Fruit fly (Drosophila melanogaster) whole organism, prepupa: ENCODE measurements around the gene CG13116.

ENCODE experiments used
- Blimp-1 ChIP-seq: fragments of 200-800 bp; sonication (Bioruptor generic); optimal IDR thresholded peaks from 3 replicates; lab custom pipeline; 2017; ENCODE audit warnings: missing biosample characterization, missing genetic modification characterization, mild to moderate bottlenecking, moderate library complexity, missing genetic modification reagents
- CG10631 ChIP-seq: fragments of 200-800 bp; sonication (Bioruptor generic); optimal IDR thresholded peaks from 2 replicates; lab custom pipeline; 2016; ENCODE audit warnings: missing biosample characterization, missing genetic modification characterization
- CG10669 ChIP-seq: fragments of 200-800 bp; sonication (Bioruptor generic); optimal IDR thresholded peaks from 3 replicates; lab custom pipeline; 2018; ENCODE audit warnings: missing biosample characterization, mild to moderate bottlenecking, missing genetic modification characterization, moderate library complexity
- CG11294 ChIP-seq: fragments of 200-800 bp; sonication (Bioruptor generic); IDR thresholded peaks from 2 replicates; pipeline ENCODE4 v1.3.6; 2022; ENCODE audit warnings: missing biosample characterization, missing genetic modification characterization
- CG11902 ChIP-seq: fragments of 200-800 bp; sonication (Bioruptor generic); optimal IDR thresholded peaks from 3 replicates; lab custom pipeline; 2016; ENCODE audit warnings: missing biosample characterization, missing genetic modification characterization
- CG15336 ChIP-seq: fragments of 200-800 bp; sonication (Bioruptor generic); IDR thresholded peaks from 2 replicates; pipeline ENCODE4 v1.3.6; 2022; ENCODE audit warnings: missing biosample characterization, missing genetic modification characterization
- CG16779 ChIP-seq: fragments of 200-800 bp; sonication (Bioruptor generic); optimal IDR thresholded peaks from 3 replicates; lab custom pipeline; 2017; ENCODE audit warnings: missing biosample characterization, mild to moderate bottlenecking, missing genetic modification characterization
- CG3032 ChIP-seq: fragments of 200-800 bp; optimal IDR thresholded peaks from 2 replicates; lab custom pipeline; 2019; ENCODE audit warnings: missing biosample characterization, mild to moderate bottlenecking, missing genetic modification characterization, moderate library complexity
- CG32006 ChIP-seq: fragments of 200-800 bp; sonication (Bioruptor generic); optimal IDR thresholded peaks from 3 replicates; lab custom pipeline; 2017; ENCODE audit warnings: missing biosample characterization, mild to moderate bottlenecking, missing genetic modification characterization
- CG34406 ChIP-seq: fragments of 200-800 bp; sonication (Bioruptor generic); optimal IDR thresholded peaks from 3 replicates; lab custom pipeline; 2016; ENCODE audit warnings: missing biosample characterization, missing genetic modification characterization
- CG3919 ChIP-seq: fragments of 200-800 bp; sonication (Bioruptor generic); optimal IDR thresholded peaks from 3 replicates; lab custom pipeline; 2016; ENCODE audit warnings: missing biosample characterization, missing genetic modification characterization
- CG6163 ChIP-seq: fragments of 200-800 bp; sonication (Bioruptor generic); IDR thresholded peaks from 3 replicates; pipeline ENCODE4 v1.3.6; 2022; ENCODE audit warnings: missing biosample characterization, missing genetic modification characterization
- CG6276 ChIP-seq: fragments of 200-800 bp; sonication (Bioruptor generic); optimal IDR thresholded peaks from 2 replicates; lab custom pipeline; 2017; ENCODE audit warnings: missing biosample characterization, mild to moderate bottlenecking, missing genetic modification characterization
- CG6792 ChIP-seq: fragments of 200-800 bp; sonication (Bioruptor generic); optimal IDR thresholded peaks from 3 replicates; lab custom pipeline; 2016; ENCODE audit warnings: missing biosample characterization, missing genetic modification characterization
- CG6808 ChIP-seq: fragments of 200-800 bp; sonication (Bioruptor generic); optimal IDR thresholded peaks from 3 replicates; lab custom pipeline; 2017; ENCODE audit warnings: missing biosample characterization, missing genetic modification characterization, mild to moderate bottlenecking, moderate library complexity, missing genetic modification reagents
- CG7368 ChIP-seq: fragments of 200-800 bp; sonication (Bioruptor generic); optimal IDR thresholded peaks from 3 replicates; lab custom pipeline; 2016; ENCODE audit warnings: missing biosample characterization, missing genetic modification characterization
- CG8119 ChIP-seq: fragments of 200-800 bp; sonication (Bioruptor generic); IDR thresholded peaks from 3 replicates; pipeline ENCODE4 v1.3.6; 2022; ENCODE audit warnings: missing biosample characterization, missing genetic modification characterization
- CG8319 ChIP-seq: fragments of 200-800 bp; sonication (Bioruptor generic); optimal IDR thresholded peaks from 3 replicates; lab custom pipeline; 2016; ENCODE audit warnings: missing biosample characterization, missing genetic modification characterization
- CG8632 ChIP-seq: fragments of 200-800 bp; sonication (Bioruptor generic); optimal IDR thresholded peaks from 3 replicates; lab custom pipeline; 2016; ENCODE audit warnings: missing biosample characterization, missing genetic modification characterization
- CG9139 ChIP-seq: fragments of 200-800 bp; sonication (Bioruptor generic); optimal IDR thresholded peaks from 3 replicates; lab custom pipeline; 2017; ENCODE audit warnings: missing biosample characterization, mild to moderate bottlenecking, missing genetic modification characterization
- Eip75B ChIP-seq: fragments of 200-800 bp; sonication (Bioruptor generic); optimal IDR thresholded peaks from 3 replicates; lab custom pipeline; 2016; ENCODE audit warnings: missing biosample characterization, missing genetic modification characterization
- Eip78C ChIP-seq: fragments of 200-800 bp; sonication (Bioruptor generic); peaks from one replicate; lab custom pipeline; 2016; ENCODE audit warnings: missing biosample characterization, missing genetic modification characterization
- Eip93F ChIP-seq: fragments of 200-800 bp; sonication (Bioruptor generic); optimal IDR thresholded peaks from 2 replicates; lab custom pipeline; 2016; ENCODE audit warnings: missing biosample characterization, mild to moderate bottlenecking, missing genetic modification characterization
- Ets21C ChIP-seq: fragments of 200-800 bp; sonication (Bioruptor generic); optimal IDR thresholded peaks from 3 replicates; lab custom pipeline; 2016; ENCODE audit warnings: missing biosample characterization, missing genetic modification characterization
- Ets96B ChIP-seq: fragments of 200-800 bp; optimal IDR thresholded peaks from 2 replicates; lab custom pipeline; 2019; ENCODE audit warnings: missing biosample characterization, mild to moderate bottlenecking, missing genetic modification characterization, moderate library complexity
- Hr38 ChIP-seq: sonication (Bioruptor generic); optimal IDR thresholded peaks from 2 replicates; lab custom pipeline; 2016; ENCODE audit warnings: missing biosample characterization, missing genetic modification characterization
- Hr39 ChIP-seq: fragments of 200-800 bp; sonication (Bioruptor generic); optimal IDR thresholded peaks from 2 replicates; lab custom pipeline; 2016; ENCODE audit warnings: missing biosample characterization, missing genetic modification characterization
- Hr4 ChIP-seq: fragments of 200-800 bp; sonication (Bioruptor generic); optimal IDR thresholded peaks from 3 replicates; lab custom pipeline; 2016; ENCODE audit warnings: missing biosample characterization, missing genetic modification characterization
- Lpt ChIP-seq: fragments of 200-800 bp; sonication (Bioruptor generic); optimal IDR thresholded peaks from 3 replicates; lab custom pipeline; 2016; ENCODE audit warnings: missing biosample characterization, missing genetic modification characterization
- Met ChIP-seq: fragments of 200-800 bp; sonication (Bioruptor generic); optimal IDR thresholded peaks from 3 replicates; lab custom pipeline; 2016; ENCODE audit warnings: missing biosample characterization, missing genetic modification characterization
- OdsH ChIP-seq: fragments of 200-800 bp; sonication (Bioruptor generic); optimal IDR thresholded peaks from 3 replicates; lab custom pipeline; 2016; ENCODE audit warnings: missing biosample characterization, missing genetic modification characterization
- Smox ChIP-seq: fragments of 200-800 bp; sonication (Bioruptor generic); optimal IDR thresholded peaks from 3 replicates; lab custom pipeline; 2016; ENCODE audit warnings: missing biosample characterization, missing genetic modification characterization
- Sox102F ChIP-seq: fragments of 200-800 bp; sonication (Bioruptor generic); optimal IDR thresholded peaks from 2 replicates; lab custom pipeline; 2016; ENCODE audit warnings: missing biosample characterization, mild to moderate bottlenecking, missing genetic modification characterization
- Sox15 ChIP-seq: fragments of 200-800 bp; sonication (Bioruptor generic); optimal IDR thresholded peaks from 3 replicates; lab custom pipeline; 2016; ENCODE audit warnings: missing biosample characterization, missing genetic modification characterization
- achi ChIP-seq: fragments of 200-800 bp; sonication (Bioruptor generic); optimal IDR thresholded peaks from 3 replicates; lab custom pipeline; 2016; ENCODE audit warnings: missing biosample characterization, missing genetic modification characterization
- acj6 ChIP-seq: fragments of 200-800 bp; sonication (Bioruptor generic); optimal IDR thresholded peaks from 3 replicates; lab custom pipeline; 2016; ENCODE audit warnings: missing biosample characterization, missing genetic modification characterization
- cyc ChIP-seq: fragments of 200-800 bp; sonication (Bioruptor generic); optimal IDR thresholded peaks from 3 replicates; lab custom pipeline; 2016; ENCODE audit warnings: missing biosample characterization, missing genetic modification characterization
- dac ChIP-seq: fragments of 200-800 bp; sonication (Bioruptor generic); optimal IDR thresholded peaks from 2 replicates; lab custom pipeline; 2017; ENCODE audit warnings: missing biosample characterization, mild to moderate bottlenecking, missing genetic modification characterization
- dsx ChIP-seq: fragments of 200-800 bp; optimal IDR thresholded peaks from 3 replicates; lab custom pipeline; 2019; ENCODE audit warnings: missing biosample characterization, mild to moderate bottlenecking, missing genetic modification characterization, moderate library complexity; ENCODE audit not compliant: poor library complexity, severe bottlenecking
- esn ChIP-seq: fragments of 200-800 bp; sonication (Bioruptor generic); optimal IDR thresholded peaks from 2 replicates; lab custom pipeline; 2016; ENCODE audit warnings: missing biosample characterization, mild to moderate bottlenecking, missing genetic modification characterization, moderate library complexity
- fd59A ChIP-seq: fragments of 200-800 bp; sonication (Bioruptor generic); optimal IDR thresholded peaks from 2 replicates; lab custom pipeline; 2017; ENCODE audit warnings: missing biosample characterization, mild to moderate bottlenecking, missing genetic modification characterization, missing genetic modification reagents
- fkh ChIP-seq: fragments of 200-800 bp; sonication (Bioruptor generic); optimal IDR thresholded peaks from 3 replicates; lab custom pipeline; 2017; ENCODE audit warnings: missing biosample characterization, mild to moderate bottlenecking, missing genetic modification characterization, moderate library complexity
- net ChIP-seq: fragments of 200-800 bp; sonication (Bioruptor generic); optimal IDR thresholded peaks from 3 replicates; lab custom pipeline; 2016; ENCODE audit warnings: missing biosample characterization, missing genetic modification characterization
- salr ChIP-seq, 2 experiments: fragments of 200-800 bp; sonication (Bioruptor generic); optimal IDR thresholded peaks; 3 replicates each; lab custom pipeline; 2016 to 2018; ENCODE audit warnings: missing biosample characterization in 2 of 2, missing genetic modification characterization in 2 of 2, mild to moderate bottlenecking in 1 of 2
- ss ChIP-seq, 2 experiments: fragments of 200-800 bp; sonication (Bioruptor generic); optimal IDR thresholded peaks; 2 replicates in 1 of 2; 3 replicates in 1 of 2; lab custom pipeline; 2017 to 2018; ENCODE audit warnings: mild to moderate bottlenecking in 2 of 2, missing biosample characterization in 2 of 2, missing genetic modification characterization in 2 of 2, moderate library complexity in 1 of 2
- svp ChIP-seq: fragments of 200-800 bp; sonication (Bioruptor generic); peaks from one replicate; lab custom pipeline; 2016; ENCODE audit warnings: missing biosample characterization, missing genetic modification characterization
- vri ChIP-seq: fragments of 200-800 bp; sonication (Bioruptor generic); optimal IDR thresholded peaks from 3 replicates; lab custom pipeline; 2016; ENCODE audit warnings: missing biosample characterization, mild to moderate bottlenecking, missing genetic modification characterization

Gene CG13116

dm6 chr2L:9749745-9750144 lies 20.0 kb downstream of the CG13116 start, which contains the start of gene Cyp4e3:
Cyp4e3 (minus strand) TSS chr2L:9750071.
- no peak for TF ChIP-seq CG10631 (GFP tag; lab: Kevin White, UChicago)
- no peak for TF ChIP-seq Sox15 (GFP tag; lab: Kevin White, UChicago)
- TF ChIP-seq CG10669 (GFP tag; lab: Kevin White, UChicago): no peak
- peak; percentile 38 for TF ChIP-seq svp (GFP tag; lab: Kevin White, UChicago)
- TF ChIP-seq Eip75B (GFP tag; lab: Kevin White, UChicago): no peak

- TF ChIP-seq CG6163: no peak
- no peak for TF ChIP-seq Hr38 (GFP tag; lab: Kevin White, UChicago)
- no peak for TF ChIP-seq CG10631 (GFP tag; lab: Kevin White, UChicago)
- no peak for TF ChIP-seq Ets21C
- TF ChIP-seq Eip75B (GFP tag; lab: Kevin White, UChicago): no peak
- TF ChIP-seq achi (GFP tag; lab: Kevin White, UChicago): no peak
- no peak for TF ChIP-seq CG9139 (GFP tag; lab: Kevin White, UChicago)
- TF ChIP-seq fd59A (GFP tag; lab: Kevin White, UChicago): no peak
- TF ChIP-seq Smox (GFP tag; lab: Kevin White, UChicago): no peak
- no peak for TF ChIP-seq dsx (GFP tag; lab: Kevin White, UChicago)
- no peak for TF ChIP-seq acj6 (GFP tag; lab: Kevin White, UChicago)
- no peak for TF ChIP-seq CG11294 (GFP tag; lab: Robert Waterston, UW)
- no peak for TF ChIP-seq CG8319 (GFP tag; lab: Kevin White, UChicago)
- TF ChIP-seq fkh (GFP tag; lab: Kevin White, UChicago): no peak
- TF ChIP-seq vri: no peak
Measured at dm6 chr2L:9753357-9753756, 23.6 kb downstream of the CG13116 start.

dm6 chr2L:9754817-9755216 lies 25.1 kb downstream of the CG13116 start:
- TF ChIP-seq Blimp-1 (GFP tag; lab: Kevin White, UChicago): no peak
- no peak for TF ChIP-seq CG3032 (tag; lab: Kevin White, UChicago)
- TF ChIP-seq Hr39 (GFP tag; lab: Kevin White, UChicago): no peak
- TF ChIP-seq CG32006 (GFP tag; lab: Kevin White, UChicago): peak; percentile 34
- TF ChIP-seq ss (GFP tag; optimal IDR thresholded peaks at IDR 0.05; lab: Kevin White, UChicago): peak in 1 of 2 experiments; percentile 19
- TF ChIP-seq CG8119: no peak
- no peak for TF ChIP-seq Hr4
- peak; percentile 21 for TF ChIP-seq Ets96B (tag; lab: Kevin White, UChicago)
- no peak for TF ChIP-seq dac (GFP tag; lab: Kevin White, UChicago)
- no peak for TF ChIP-seq CG8319 (GFP tag; lab: Kevin White, UChicago)
- no peak for TF ChIP-seq CG11294 (GFP tag; lab: Robert Waterston, UW)
- TF ChIP-seq fkh (GFP tag; lab: Kevin White, UChicago): no peak
- TF ChIP-seq CG3919 (GFP tag; lab: Kevin White, UChicago): no peak
- no peak for TF ChIP-seq OdsH (GFP tag; lab: Kevin White, UChicago)
- no peak for TF ChIP-seq Hr38 (GFP tag; lab: Kevin White, UChicago)
- no peak for TF ChIP-seq CG6792 (GFP tag; lab: Kevin White, UChicago)
- TF ChIP-seq net (GFP tag; lab: Kevin White, UChicago): no peak
- TF ChIP-seq Lpt (GFP tag; lab: Kevin White, UChicago): no peak
- no peak for TF ChIP-seq achi (GFP tag; lab: Kevin White, UChicago)
- TF ChIP-seq svp (GFP tag; lab: Kevin White, UChicago): peak; percentile 62
- TF ChIP-seq CG6276 (GFP tag; lab: Kevin White, UChicago): no peak
- no peak for TF ChIP-seq CG34406
- no peak for TF ChIP-seq CG16779 (tag; lab: Kevin White, UChicago)
- no peak for TF ChIP-seq CG15336
- no peak for TF ChIP-seq cyc (GFP tag; lab: Kevin White, UChicago)
- peak; percentile 5 for TF ChIP-seq CG10669 (GFP tag; lab: Kevin White, UChicago)
- TF ChIP-seq Eip93F (GFP tag; lab: Kevin White, UChicago): no peak
- no peak for TF ChIP-seq Eip75B (GFP tag; lab: Kevin White, UChicago)
- no peak for TF ChIP-seq CG9139 (GFP tag; lab: Kevin White, UChicago)
- TF ChIP-seq Smox (GFP tag; lab: Kevin White, UChicago): no peak
- no peak for TF ChIP-seq salr (GFP tag; optimal IDR thresholded peaks at IDR 0.05; lab: Kevin White, UChicago)
- no peak for TF ChIP-seq CG11902 (GFP tag; lab: Kevin White, UChicago)
- TF ChIP-seq Eip78C: peak; percentile 70
- TF ChIP-seq CG8632 (GFP tag; lab: Kevin White, UChicago): no peak
- TF ChIP-seq Sox102F (GFP tag; lab: Kevin White, UChicago): no peak
- no peak for TF ChIP-seq Met (GFP tag; lab: Kevin White, UChicago)
- TF ChIP-seq CG6808 (GFP tag; lab: Kevin White, UChicago): no peak
- no peak for TF ChIP-seq CG7368
- no peak for TF ChIP-seq esn (GFP tag; lab: Kevin White, UChicago)
